Fruit fly (Drosophila melanogaster): ENCODE measurements around the gene CG31915.
A peak's percentile ranks its signal among the peaks of the same experiment; 100 is the strongest.

The CG31915 gene

dm6 chr2L:5542944-5543515, 15.1 kb downstream of the CG31915 start (continued):
- TF ChIP-seq CG1529 (GFP tag; optimal IDR thresholded peaks at IDR 0.05): no peak
- TF ChIP-seq CG5245 (GFP tag; optimal IDR thresholded peaks at IDR 0.05): no peak
- TF ChIP-seq yki (optimal IDR thresholded peaks at IDR 0.05): no peak
- peak; percentile 47 for TF ChIP-seq ATbp (GFP tag; optimal IDR thresholded peaks at IDR 0.05)
- TF ChIP-seq BEAF-32 (GFP tag; optimal IDR thresholded peaks at IDR 0.05): no peak
- peak; percentile 38 to 64 for TF ChIP-seq Pdp1 (GFP tag; optimal IDR thresholded peaks at IDR 0.05)
- TF ChIP-seq grn (GFP tag; optimal IDR thresholded peaks at IDR 0.05): no peak
- TF ChIP-seq hb (GFP tag; IDR thresholded peaks at IDR 0.05; ENCODE audit: partially characterized antibody): no peak
- no peak for TF ChIP-seq Rx (GFP tag; IDR thresholded peaks at IDR 0.05)
- peak; percentile 50 for TF ChIP-seq Hr3 (GFP tag; optimal IDR thresholded peaks at IDR 0.05)
- no peak for TF ChIP-seq Lhr (GFP tag; optimal IDR thresholded peaks at IDR 0.05)
- no peak for TF ChIP-seq pan (optimal IDR thresholded peaks at IDR 0.05)
- peak in 1 of 2 experiments; percentile 44 for TF ChIP-seq pan (GFP tag; optimal IDR thresholded peaks at IDR 0.05 in 1 of 2, IDR thresholded peaks at IDR 0.05 in 1 of 2)
- peak; percentile 27 for TF ChIP-seq Dad (GFP tag; optimal IDR thresholded peaks at IDR 0.05)
- peak; percentile 36 for TF ChIP-seq CG16863 (GFP tag; optimal IDR thresholded peaks at IDR 0.05)
- peak; percentile 76; the same call in 2 of the 3 replicates for TF ChIP-seq zfh1 (GFP tag; IDR thresholded peaks at IDR 0.05)
- peak; percentile 37 for TF ChIP-seq CG12659 (GFP tag; optimal IDR thresholded peaks at IDR 0.05)
- TF ChIP-seq ewg (GFP tag; optimal IDR thresholded peaks at IDR 0.05): no peak
- no peak for TF ChIP-seq NC2β (GFP tag; optimal IDR thresholded peaks at IDR 0.05)
- TF ChIP-seq CG9437 (GFP tag; optimal IDR thresholded peaks at IDR 0.05): peak; percentile 4
- peak; percentile 32 for TF ChIP-seq CG12071 (GFP tag; optimal IDR thresholded peaks at IDR 0.05)
- peak; percentile 27; the same call in 1 of the 2 replicates for TF ChIP-seq stc (GFP tag; IDR thresholded peaks at IDR 0.05)
- no peak for TF ChIP-seq CG2678 (tag; optimal IDR thresholded peaks at IDR 0.05)
- no peak for TF ChIP-seq Stat92E (GFP tag; optimal IDR thresholded peaks at IDR 0.05)
- TF ChIP-seq gsb (GFP tag; IDR thresholded peaks at IDR 0.05): peak; percentile 46; the same call in 1 of the 2 replicates
- peak; percentile 45 for TF ChIP-seq CG10543 (GFP tag; optimal IDR thresholded peaks at IDR 0.05)
- TF ChIP-seq CG15514 (GFP tag; optimal IDR thresholded peaks at IDR 0.05): peak; percentile 36
- TF ChIP-seq dimm (GFP tag; IDR thresholded peaks at IDR 0.05): 0 out of 2 replicates have a peak, but pooled peaks have one; percentile 21
- TF ChIP-seq inv (GFP tag; IDR thresholded peaks at IDR 0.05; ENCODE audit: partially characterized antibody): no peak
- peak; percentile 13 for TF ChIP-seq tx (GFP tag; optimal IDR thresholded peaks at IDR 0.05)
- TF ChIP-seq CG16815 (GFP tag; optimal IDR thresholded peaks at IDR 0.05): no peak
- TF ChIP-seq ssp (GFP tag; IDR thresholded peaks at IDR 0.05): peak; percentile 52; the same call in 1 of the 2 replicates
- no peak for TF ChIP-seq CG31365 (tag; optimal IDR thresholded peaks at IDR 0.05)
- TF ChIP-seq bowl (GFP tag; IDR thresholded peaks at IDR 0.05): no peak
- TF ChIP-seq sima (GFP tag; optimal IDR thresholded peaks at IDR 0.05): no peak
- peak; percentile 27 for TF ChIP-seq nmo (GFP tag; optimal IDR thresholded peaks at IDR 0.05)
- TF ChIP-seq Drgx (GFP tag; IDR thresholded peaks at IDR 0.05): peak; percentile 68
- TF ChIP-seq cad (GFP tag; optimal IDR thresholded peaks at IDR 0.05): no peak
- peak; percentile 28; the same call in 1 of the 4 replicates for TF ChIP-seq Gug (GFP tag; IDR thresholded peaks at IDR 0.05)
- TF ChIP-seq CG14050 (GFP tag; IDR thresholded peaks at IDR 0.05): no peak; the same call in 2 of the 3 replicates
- peak; percentile 53 for TF ChIP-seq bcd (GFP tag; optimal IDR thresholded peaks at IDR 0.05)
- no peak for TF ChIP-seq Doc2 (GFP tag; IDR thresholded peaks at IDR 0.05)
- TF ChIP-seq CG12155 (GFP tag; optimal IDR thresholded peaks at IDR 0.05): peak; percentile 29
- no peak; the same call in none of the 2 replicates for TF ChIP-seq Ada2b (GFP tag; IDR thresholded peaks at IDR 0.05)
- no peak for TF ChIP-seq CG7928 (GFP tag; optimal IDR thresholded peaks at IDR 0.05)
- TF ChIP-seq CG11504 (tag; optimal IDR thresholded peaks at IDR 0.05): no peak
- TF ChIP-seq CG6272 (GFP tag; IDR thresholded peaks at IDR 0.05): no peak; the same call in 1 of the 2 replicates
- TF ChIP-seq wdn (GFP tag; IDR thresholded peaks at IDR 0.05): peak; percentile 60
- peak; percentile 88 for TF ChIP-seq ci (GFP tag; IDR thresholded peaks at IDR 0.05)
- 0 out of 2 replicates have a peak, but pooled peaks have one; percentile 7 for TF ChIP-seq sim (GFP tag; IDR thresholded peaks at IDR 0.05)
